Worm (Caenorhabditis elegans) whole organism, L4 larva: ENCODE results near the gene egl-36.
A peak's percentile ranks its signal among the peaks of the same experiment; 100 is the strongest.

Source experiments
- D1046.2 ChIP-seq: fragments of 200-800 bp; sonication (Bioruptor generic); IDR thresholded peaks from 2 replicates; pipeline ENCODE4 v1.3.6; 2022; ENCODE audit warnings: missing genetic modification characterization, missing compliant biosample characterization
- F10B5.3 ChIP-seq: sonication (generic microtip); optimal IDR thresholded peaks from 2 replicates; lab custom pipeline; 2016; ENCODE audit warnings: mild to moderate bottlenecking, missing genetic modification characterization, missing compliant biosample characterization
- F26F4.8 ChIP-seq: fragments of 200-800 bp; sonication (Bioruptor generic); conservative IDR thresholded peaks from 2 replicates; pipeline ENCODE4 v1.3.6; 2022; ENCODE audit warnings: missing genetic modification characterization, missing compliant biosample characterization
- F37D6.2 ChIP-seq: sonication (generic microtip); optimal IDR thresholded peaks from 2 replicates; lab custom pipeline; 2016; ENCODE audit warnings: mild to moderate bottlenecking, missing genetic modification characterization, missing compliant biosample characterization
- R02D3.7 ChIP-seq: fragments of 150-350 bp; sonication (generic microtip); optimal IDR thresholded peaks from 3 replicates; lab custom pipeline; 2014; ENCODE audit warnings: missing biosample characterization, missing genetic modification characterization
- T20F7.1 ChIP-seq: fragments of 200-800 bp; sonication (Bioruptor generic); optimal IDR thresholded peaks from 2 replicates; lab custom pipeline; 2018; ENCODE audit warnings: mild to moderate bottlenecking, missing genetic modification characterization, missing compliant biosample characterization
- T26A8.4 ChIP-seq: fragments of 200-800 bp; sonication (Bioruptor generic); IDR thresholded peaks from 2 replicates; pipeline ENCODE4 v1.3.6; 2022; ENCODE audit warnings: missing genetic modification characterization, missing compliant biosample characterization
- aly-2 ChIP-seq: sonication (generic microtip); optimal IDR thresholded peaks from 2 replicates; lab custom pipeline; 2018; ENCODE audit warnings: missing biosample characterization, missing genetic modification characterization
- ama-1 ChIP-seq: fragments of 150-350 bp; optimal IDR thresholded peaks from 2 replicates; lab custom pipeline; 2014; ENCODE audit warnings: inconsistent platforms, mixed read lengths
- arid-1 ChIP-seq: fragments of 200-800 bp; sonication (Bioruptor generic); conservative IDR thresholded peaks from 2 replicates; pipeline ENCODE4 v1.3.6; 2022; ENCODE audit warnings: missing genetic modification reagents, missing genetic modification characterization, missing compliant biosample characterization
- attf-4 ChIP-seq: sonication (generic microtip); optimal IDR thresholded peaks from 3 replicates; lab custom pipeline; 2017; ENCODE audit warnings: missing biosample characterization, missing genetic modification characterization
- ceh-44 ChIP-seq: fragments of 200-800 bp; sonication (Bioruptor generic); IDR thresholded peaks from 2 replicates; pipeline ENCODE4 v1.3.6; 2022; ENCODE audit warnings: missing genetic modification reagents, missing genetic modification characterization, missing compliant biosample characterization
- daf-12 ChIP-seq: fragments of 150-350 bp; optimal IDR thresholded peaks from 2 replicates; lab custom pipeline; 2014; ENCODE audit warnings: missing biosample characterization, missing genetic modification reagents, missing genetic modification characterization
- daf-16 ChIP-seq, 3 experiments: sonication (generic microtip); optimal IDR thresholded peaks; 2 replicates each; lab custom pipeline; 2016 to 2017; ENCODE audit warnings: missing genetic modification characterization in 3 of 3, missing genetic modification reagents in 3 of 3, mild to moderate bottlenecking in 2 of 3, missing compliant biosample characterization in 2 of 3, missing biosample characterization in 1 of 3, moderate library complexity in 1 of 3
- daf-19 ChIP-seq: fragments of 200-800 bp; sonication (Bioruptor generic); conservative IDR thresholded peaks from 2 replicates; pipeline ENCODE4 v1.3.6; 2022; ENCODE audit warnings: missing genetic modification characterization, missing compliant biosample characterization
- daf-8 ChIP-seq: fragments of 200-800 bp; sonication (Bioruptor generic); IDR thresholded peaks from 2 replicates; pipeline ENCODE4 v1.3.6; 2022; ENCODE audit warnings: missing genetic modification characterization, missing compliant biosample characterization
- dmd-6 ChIP-seq: fragments of 200-800 bp; sonication (Bioruptor generic); IDR thresholded peaks from 2 replicates; pipeline ENCODE4 v1.3.6; 2022; ENCODE audit warnings: missing genetic modification reagents, missing genetic modification characterization, missing compliant biosample characterization
- dve-1 ChIP-seq: sonication (generic microtip); optimal IDR thresholded peaks from 2 replicates; lab custom pipeline; 2017; ENCODE audit warnings: antibody characterized with exemption, mild to moderate bottlenecking, missing genetic modification characterization, missing compliant biosample characterization; ENCODE audit not compliant: insufficient read depth
- fkh-10 ChIP-seq: fragments of 150-350 bp; optimal IDR thresholded peaks from 2 replicates; lab custom pipeline; 2014; ENCODE audit warnings: missing biosample characterization, missing genetic modification reagents, missing genetic modification characterization
- fos-1 ChIP-seq: fragments of 150-350 bp; optimal IDR thresholded peaks from 2 replicates; lab custom pipeline; 2014; ENCODE audit warnings: missing biosample characterization, missing genetic modification characterization
- hif-1 ChIP-seq, 2 experiments: sonication (generic microtip); optimal IDR thresholded peaks; 2 replicates each; lab custom pipeline; 2016 to 2017; ENCODE audit warnings: missing compliant biosample characterization in 2 of 2, missing genetic modification characterization in 2 of 2, missing genetic modification reagents in 2 of 2, missing genotype in 2 of 2, mild to moderate bottlenecking in 1 of 2
- hlh-30 ChIP-seq: sonication (generic microtip); optimal IDR thresholded peaks from 2 replicates; lab custom pipeline; 2017; ENCODE audit warnings: antibody characterized with exemption, mild to moderate bottlenecking, missing genetic modification characterization, missing compliant biosample characterization; ENCODE audit not compliant: insufficient read depth
- hmg-1.1 ChIP-seq: fragments of 200-800 bp; sonication (Bioruptor generic); IDR thresholded peaks from 2 replicates; pipeline ENCODE4 v1.3.6; 2022; ENCODE audit warnings: missing genetic modification reagents, missing genetic modification characterization, missing compliant biosample characterization
- jun-1 ChIP-seq: fragments of 150-350 bp; optimal IDR thresholded peaks from 2 replicates; lab custom pipeline; 2014; ENCODE audit warnings: missing biosample characterization, missing genetic modification reagents, missing genetic modification characterization
- lin-13 ChIP-seq: fragments of 150-350 bp; optimal IDR thresholded peaks from 2 replicates; lab custom pipeline; 2014; ENCODE audit warnings: missing biosample characterization, missing genetic modification reagents, missing genetic modification characterization
- mep-1 ChIP-seq: fragments of 150-350 bp; sonication (generic microtip); optimal IDR thresholded peaks from 3 replicates; lab custom pipeline; 2014; ENCODE audit warnings: missing biosample characterization, missing genetic modification characterization
- mes-2 ChIP-seq: sonication (generic microtip); optimal IDR thresholded peaks from 2 replicates; lab custom pipeline; 2016; ENCODE audit warnings: missing genotype, mild to moderate bottlenecking, missing genetic modification characterization, missing compliant biosample characterization; ENCODE audit not compliant: poor library complexity, severe bottlenecking
- mxl-2 ChIP-seq: fragments of 200-800 bp; sonication (Bioruptor generic); conservative IDR thresholded peaks from 2 replicates; pipeline ENCODE4 v1.3.6; 2022; ENCODE audit warnings: missing genetic modification reagents, missing genetic modification characterization, missing compliant biosample characterization
- mxl-3 ChIP-seq: fragments of 200-800 bp; sonication (Bioruptor generic); optimal IDR thresholded peaks from 2 replicates; lab custom pipeline; 2018; ENCODE audit warnings: mild to moderate bottlenecking, missing genetic modification characterization, missing compliant biosample characterization
- nhr-102 ChIP-seq: sonication (generic microtip); optimal IDR thresholded peaks from 2 replicates; lab custom pipeline; 2016; ENCODE audit warnings: mild to moderate bottlenecking, missing genetic modification characterization, moderate library complexity, missing compliant biosample characterization
- nhr-111 ChIP-seq: fragments of 200-800 bp; sonication (Bioruptor generic); optimal IDR thresholded peaks from 2 replicates; lab custom pipeline; 2018; ENCODE audit warnings: mild to moderate bottlenecking, missing genetic modification characterization, missing compliant biosample characterization
- nhr-28 ChIP-seq: fragments of 150-350 bp; optimal IDR thresholded peaks from 2 replicates; lab custom pipeline; 2014; ENCODE audit warnings: missing biosample characterization, missing genetic modification characterization
- nhr-41 ChIP-seq: fragments of 200-800 bp; sonication (Bioruptor generic); IDR thresholded peaks from 2 replicates; pipeline ENCODE4 v1.3.6; 2022; ENCODE audit warnings: missing genetic modification reagents, missing genetic modification characterization, missing compliant biosample characterization
- nhr-42 ChIP-seq: fragments of 200-800 bp; sonication (Bioruptor generic); IDR thresholded peaks from 2 replicates; pipeline ENCODE4 v1.3.6; 2022; ENCODE audit warnings: missing genetic modification characterization, missing compliant biosample characterization
- nhr-77 ChIP-seq: fragments of 150-350 bp; optimal IDR thresholded peaks from 2 replicates; lab custom pipeline; 2014; ENCODE audit warnings: missing biosample characterization, missing genetic modification characterization
- php-3 ChIP-seq: fragments of 200-800 bp; sonication (Bioruptor generic); IDR thresholded peaks from 2 replicates; pipeline ENCODE4 v1.3.6; 2022; ENCODE audit warnings: missing genetic modification reagents, missing genetic modification characterization, missing compliant biosample characterization
- pqm-1 ChIP-seq: sonication (generic microtip); optimal IDR thresholded peaks from 2 replicates; lab custom pipeline; 2017; ENCODE audit warnings: missing biosample characterization, missing genetic modification characterization
- sdz-12 ChIP-seq: fragments of 200-800 bp; sonication (Bioruptor generic); optimal IDR thresholded peaks from 2 replicates; lab custom pipeline; 2018; ENCODE audit warnings: mild to moderate bottlenecking, missing genetic modification characterization, missing compliant biosample characterization
- skn-1 ChIP-seq: fragments of 150-350 bp; optimal IDR thresholded peaks from 2 replicates; lab custom pipeline; 2014; ENCODE audit warnings: missing biosample characterization, missing genetic modification characterization
- snpc-4 ChIP-seq: fragments of 150-350 bp; optimal IDR thresholded peaks from 2 replicates; lab custom pipeline; 2014; ENCODE audit warnings: missing biosample characterization, missing genetic modification characterization
- tra-1 ChIP-seq: fragments of 200-800 bp; sonication (Bioruptor generic); IDR thresholded peaks from 2 replicates; pipeline ENCODE4 v1.3.6; 2022; ENCODE audit warnings: missing genetic modification reagents, missing genetic modification characterization, missing compliant biosample characterization
- unc-39 ChIP-seq: sonication (generic microtip); optimal IDR thresholded peaks from 2 replicates; lab custom pipeline; 2017; ENCODE audit warnings: missing biosample characterization, missing genetic modification characterization
- unc-62 ChIP-seq, 3 experiments: fragments of 150-350 bp in 1 of 3; sonication (generic microtip); optimal IDR thresholded peaks in 2 of 3; peaks in 1 of 3; 1 replicate in 1 of 3; 2 replicates in 2 of 3; lab custom pipeline; 2014 to 2017; ENCODE audit warnings: missing biosample characterization in 3 of 3, missing genetic modification characterization in 3 of 3, missing genetic modification reagents in 3 of 3, missing genotype in 1 of 3
- vab-7 ChIP-seq: fragments of 200-800 bp; sonication (Bioruptor generic); IDR thresholded peaks from 2 replicates; pipeline ENCODE4 v1.3.6; 2022; ENCODE audit warnings: missing genetic modification reagents, missing genetic modification characterization, missing compliant biosample characterization
- zag-1 ChIP-seq: fragments of 150-350 bp; optimal IDR thresholded peaks from 2 replicates; lab custom pipeline; 2014; ENCODE audit warnings: missing biosample characterization, missing genetic modification characterization
- zfp-2 ChIP-seq: sonication (generic microtip); optimal IDR thresholded peaks from 2 replicates; lab custom pipeline; 2016; ENCODE audit warnings: mild to moderate bottlenecking, missing genetic modification characterization, missing compliant biosample characterization

The egl-36 gene

ce11 chrX:10731837-10732236 lies 2.3 kb upstream of the egl-36 start (continued):
- no peak for TF ChIP-seq attf-4 (tag; lab: Kevin White, UChicago)
- TF ChIP-seq unc-62 (GFP tag; optimal IDR thresholded peaks at IDR 0.05 in 1 of 2; lab: Kevin White, UChicago): no peak
- TF ChIP-seq unc-62 (tag; optimal IDR thresholded peaks at IDR 0.05; lab: Kevin White, UChicago): no peak

ce11 chrX:10746388-10746787 lies 12.3 kb downstream of the egl-36 start, which contains the start of gene R07A4.2:
R07A4.2 (minus strand) TSS chrX:10746488.
- TF ChIP-seq nhr-41 (GFP tag; lab: Robert Waterston, UW) (no peak), T26A8.4 (GFP tag; lab: Robert Waterston, UW) (no peak), vab-7 (GFP tag; lab: Robert Waterston, UW) (no peak), dmd-6 (GFP tag; lab: Robert Waterston, UW) (no peak), mxl-3 (GFP tag; lab: Kevin White, UChicago) (no peak), jun-1 (tag; lab: Kevin White, UChicago) (no peak), fkh-10 (GFP tag; lab: Kevin White, UChicago) (no peak), sdz-12 (no peak), hmg-1.1 (no peak), ceh-44 (no peak), fos-1 (tag; lab: Kevin White, UChicago) (no peak), mes-2 (no peak), unc-39 (tag; lab: Kevin White, UChicago) (no peak)
- TF ChIP-seq, all 104 proteins: peak for 0

- TF ChIP-seq daf-8 (GFP tag; lab: Robert Waterston, UW) (no peak), ama-1 (lab: Kevin White, UChicago) (no peak), nhr-102 (no peak), nhr-28 (peak; percentile 60), skn-1 (no peak), hif-1 (tag; optimal IDR thresholded peaks at IDR 0.05; lab: Kevin White, UChicago) (no peak), nhr-42 (GFP tag; lab: Robert Waterston, UW) (no peak), attf-4 (tag; lab: Kevin White, UChicago) (no peak), mes-2 (no peak), vab-7 (GFP tag; lab: Robert Waterston, UW) (no peak), nhr-41 (GFP tag; lab: Robert Waterston, UW) (no peak), pqm-1 (tag; lab: Kevin White, UChicago) (peak; percentile 75), unc-39 (tag; lab: Kevin White, UChicago) (no peak), T26A8.4 (GFP tag; lab: Robert Waterston, UW) (no peak), lin-13 (no peak), zfp-2 (tag; lab: Kevin White, UChicago) (no peak), daf-12 (tag; lab: Kevin White, UChicago) (no peak), D1046.2 (GFP tag; lab: Robert Waterston, UW) (no peak), arid-1 (no peak), daf-16 (GFP tag; optimal IDR thresholded peaks at IDR 0.05; lab: Kevin White, UChicago) (no peak), daf-16 (tag; optimal IDR thresholded peaks at IDR 0.05; lab: Kevin White, UChicago) (peak; percentile 69), php-3 (GFP tag; lab: Robert Waterston, UW) (0 out of 2 replicates have a peak, but pooled peaks have one; percentile 28), hlh-30 (peak; percentile 14), zag-1 (tag; lab: Kevin White, UChicago) (no peak), mxl-2 (GFP tag; lab: Robert Waterston, UW) (no peak), T20F7.1 (GFP tag; lab: Kevin White, UChicago) (no peak), aly-2 (tag; lab: Kevin White, UChicago) (no peak), nhr-111 (GFP tag; lab: Kevin White, UChicago) (no peak), sdz-12 (no peak), F26F4.8 (GFP tag; lab: Robert Waterston, UW) (no peak), snpc-4 (tag; lab: Kevin White, UChicago) (no peak), R02D3.7 (tag; lab: Kevin White, UChicago) (no peak), tra-1 (GFP tag; lab: Robert Waterston, UW) (no peak), dmd-6 (GFP tag; lab: Robert Waterston, UW) (peak; percentile 34; the same call in 1 of the 2 replicates), mep-1 (tag; lab: Kevin White, UChicago) (no peak), F10B5.3 (tag; lab: Kevin White, UChicago) (no peak), F37D6.2 (tag; lab: Kevin White, UChicago) (no peak), daf-19 (GFP tag; lab: Robert Waterston, UW) (no peak), dve-1 (tag; lab: Kevin White, UChicago) (no peak), nhr-77 (tag; lab: Kevin White, UChicago) (peak; percentile 20)
Observed at ce11 chrX:10748145-10748544, 14.0 kb downstream of the egl-36 start.
